Worm (Caenorhabditis elegans): ENCODE measurements around the gene cutl-12.

DNA sequence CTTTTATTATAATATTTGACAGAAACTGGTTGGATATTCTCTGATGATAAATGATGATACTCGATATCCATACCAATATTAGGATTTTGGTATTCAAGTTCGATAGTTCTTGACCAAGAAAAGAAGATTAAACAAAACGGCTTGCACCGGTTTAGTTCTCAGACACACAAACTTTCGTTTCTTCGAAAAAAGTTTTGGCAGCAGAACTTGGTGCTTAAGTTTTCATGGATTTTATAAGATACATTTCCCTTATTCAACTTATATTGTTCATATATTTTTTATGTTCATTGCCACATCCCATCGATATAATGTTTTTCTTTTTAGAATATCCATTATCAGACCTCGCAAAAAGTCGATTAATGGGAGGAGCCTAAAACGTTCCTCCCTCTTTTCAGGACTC lies 43.6 kb downstream of the cutl-12 start, which contains the start of gene aptf-4:
- no peak for TF ChIP-seq mep-1 (tag; optimal IDR thresholded peaks at IDR 0.05)
- TF ChIP-seq blmp-1 (tag; optimal IDR thresholded peaks at IDR 0.05), result no peak
- no peak for TF ChIP-seq lsy-2 (tag; optimal IDR thresholded peaks at IDR 0.05)
- no peak for TF ChIP-seq elt-3 (tag; optimal IDR thresholded peaks at IDR 0.05)
- no peak for TF ChIP-seq nhr-76 (tag; optimal IDR thresholded peaks at IDR 0.05)
- no peak for TF ChIP-seq drap-1 (GFP tag; optimal IDR thresholded peaks at IDR 0.05)
- no peak for TF ChIP-seq ham-2 (GFP tag; optimal IDR thresholded peaks at IDR 0.05)
